Worm (Caenorhabditis elegans) whole organism, early embryonic: ENCODE data around the gene patr-1.
A peak's percentile ranks its signal among the peaks of the same experiment; 100 is the strongest.

Experiments used
- B0310.2 ChIP-seq: sonication (generic microtip); optimal IDR thresholded peaks from 2 replicates; lab custom pipeline; 2016; ENCODE audit warnings: mild to moderate bottlenecking, missing genetic modification characterization, missing compliant biosample characterization
- ceh-36 ChIP-seq: sonication (generic microtip); optimal IDR thresholded peaks from 2 replicates; lab custom pipeline; 2016; ENCODE audit warnings: missing genetic modification characterization, inconsistent platforms, missing compliant biosample characterization
- hnd-1 ChIP-seq: sonication (generic microtip); optimal IDR thresholded peaks from 2 replicates; lab custom pipeline; 2016; ENCODE audit warnings: missing genetic modification characterization, missing compliant biosample characterization
- tra-4 ChIP-seq: sonication (generic microtip); optimal IDR thresholded peaks from 2 replicates; lab custom pipeline; 2017; ENCODE audit warnings: missing genetic modification characterization, missing compliant biosample characterization

patr-1 gene

ce11 chrII:11726470-11727106, 51.2 kb downstream of the patr-1 start, which contains the start of gene F13D12.5:
Gene F13D12.5 (plus strand): TSS chrII:11726814.
- peak; percentile 1 for TF ChIP-seq tra-4 (tag; lab: Kevin White, UChicago)
- no peak for TF ChIP-seq ceh-36

ce11 chrII:11725615-11726014, 52.1 kb downstream of the patr-1 start:
- TF ChIP-seq B0310.2 (tag; lab: Kevin White, UChicago) (no peak), hnd-1 (no peak), tra-4 (tag; lab: Kevin White, UChicago) (no peak)
